Fruit fly (Drosophila melanogaster): Measurements from ENCODE around the gene twe.

DNA sequence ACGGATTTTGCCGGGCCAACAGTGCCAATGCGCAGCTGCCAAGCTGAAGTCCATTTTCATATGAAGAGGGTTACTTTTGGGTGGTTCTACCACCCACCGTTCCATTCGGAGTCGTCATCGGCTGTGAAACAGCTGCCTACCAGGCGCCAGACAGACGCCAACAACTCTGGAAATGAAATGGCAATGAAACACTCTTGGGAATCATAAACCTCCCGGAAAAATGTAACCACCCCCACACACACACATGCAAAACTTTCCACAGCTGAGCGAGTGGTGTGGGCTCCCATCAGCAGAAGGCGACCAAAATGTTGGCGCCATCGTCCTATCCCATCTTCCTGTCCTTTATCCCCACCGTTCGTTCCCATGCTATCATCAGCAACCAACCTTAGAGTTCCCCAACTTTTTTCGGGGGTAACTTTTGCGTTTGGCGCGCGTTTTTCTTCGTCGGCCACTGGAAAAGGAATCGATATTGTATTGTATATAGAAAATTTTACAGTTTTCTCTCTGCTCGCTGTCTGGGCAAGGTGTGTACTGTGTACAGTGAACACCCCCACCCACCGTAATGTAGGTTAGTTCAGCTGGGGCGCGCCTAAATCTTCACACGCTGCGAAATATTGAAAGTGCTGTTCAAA lies 13.6 kb upstream of the twe start:
- no peak for TF ChIP-seq Abd-B (GFP tag; optimal IDR thresholded peaks at IDR 0.05)
- TF ChIP-seq Hnf4 (GFP tag; optimal IDR thresholded peaks at IDR 0.05) = no peak
- TF ChIP-seq psq (GFP tag; optimal IDR thresholded peaks at IDR 0.05) = no peak
- TF ChIP-seq Dif (GFP tag; optimal IDR thresholded peaks at IDR 0.05; ENCODE audit: partially characterized antibody) = peak; percentile 6
- TF ChIP-seq Hr83 (GFP tag; optimal IDR thresholded peaks at IDR 0.05; ENCODE audit: poor library complexity, severe bottlenecking) = no peak
